Worm (Caenorhabditis elegans): ENCODE results near the gene rab-6.1.

DNA sequence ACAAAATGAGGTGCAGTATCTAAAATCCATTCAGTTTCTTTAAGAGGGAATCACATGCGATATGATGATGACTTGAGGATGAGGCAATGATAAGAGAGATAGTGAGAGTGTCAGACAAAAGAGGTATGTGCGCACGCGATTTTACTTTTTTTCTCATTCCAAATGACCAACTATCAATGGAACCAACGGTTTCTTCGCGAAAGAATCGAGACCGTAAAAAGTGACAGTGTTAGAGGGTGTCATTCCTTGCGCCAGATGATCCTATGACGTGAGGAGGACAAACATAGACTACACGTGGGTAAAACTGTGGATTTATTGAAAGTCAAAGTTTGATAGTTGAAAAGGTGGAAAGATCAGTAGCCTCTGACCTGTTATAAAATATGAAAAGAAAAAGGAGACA, 21.9 kb downstream of the rab-6.1 start:
- TF ChIP-seq lin-15B (tag; optimal IDR thresholded peaks at IDR 0.05), result no peak
- TF ChIP-seq egl-5 (tag; optimal IDR thresholded peaks at IDR 0.05), result no peak
- TF ChIP-seq lin-39 (tag; optimal IDR thresholded peaks at IDR 0.05), result no peak
- TF ChIP-seq pqm-1 (tag; optimal IDR thresholded peaks at IDR 0.05), result peak; percentile 15
- TF ChIP-seq unc-62 (GFP tag; optimal IDR thresholded peaks at IDR 0.05), result no peak
- TF ChIP-seq unc-39 (tag; optimal IDR thresholded peaks at IDR 0.05), result no peak
- TF ChIP-seq snpc-4 (tag; optimal IDR thresholded peaks at IDR 0.05), result no peak

All from whole organism, L3 larva.